Fruit fly (Drosophila melanogaster) whole organism, embryonic: ENCODE data around the gene VhaAC45RP.

Experiments
- Bdp1 ChIP-seq: fragments of 200-800 bp; sonication (Bioruptor generic); optimal IDR thresholded peaks from 3 replicates; lab custom pipeline; 2016; ENCODE audit warnings: missing biosample characterization, missing genetic modification characterization
- CG10267 ChIP-seq: fragments of 200-800 bp; sonication (Bioruptor generic); optimal IDR thresholded peaks from 2 replicates; lab custom pipeline; 2018; ENCODE audit warnings: missing biosample characterization, mild to moderate bottlenecking, missing genetic modification characterization, moderate library complexity
- CG11398 ChIP-seq: fragments of 200-800 bp; sonication (Bioruptor generic); optimal IDR thresholded peaks from 2 replicates; lab custom pipeline; 2016; ENCODE audit warnings: missing biosample characterization, missing genetic modification characterization
- CG11560 ChIP-seq: fragments of 200-800 bp; sonication (Bioruptor generic); IDR thresholded peaks from 3 replicates; pipeline ENCODE4 v1.3.6; 2022; ENCODE audit warnings: missing biosample characterization, missing genetic modification characterization
- CG12071 ChIP-seq: fragments of 200-800 bp; sonication (Bioruptor generic); optimal IDR thresholded peaks from 3 replicates; lab custom pipeline; 2018; ENCODE audit warnings: missing biosample characterization, mild to moderate bottlenecking, missing genetic modification characterization
- CG13287 ChIP-seq: fragments of 200-800 bp; sonication (Bioruptor generic); IDR thresholded peaks from 2 replicates; pipeline ENCODE4 v1.3.6; 2022; ENCODE audit warnings: missing biosample characterization, missing genetic modification characterization; ENCODE audit not compliant: partially characterized antibody
- CG14014 ChIP-seq: fragments of 200-800 bp; sonication (Bioruptor generic); IDR thresholded peaks from 2 replicates; pipeline ENCODE4 v1.3.6; 2022; ENCODE audit warnings: missing biosample characterization, missing genetic modification characterization
- CG14710 ChIP-seq: fragments of 200-800 bp; sonication (Bioruptor generic); optimal IDR thresholded peaks from 3 replicates; lab custom pipeline; 2019; ENCODE audit warnings: missing biosample characterization, mild to moderate bottlenecking, missing genetic modification characterization, moderate library complexity
- CG15514 ChIP-seq: fragments of 200-800 bp; sonication (Bioruptor generic); optimal IDR thresholded peaks from 3 replicates; lab custom pipeline; 2017; ENCODE audit warnings: missing biosample characterization, missing genetic modification characterization, mild to moderate bottlenecking, moderate library complexity, missing genetic modification reagents
- CG16863 ChIP-seq: fragments of 200-800 bp; sonication (Bioruptor generic); optimal IDR thresholded peaks from 3 replicates; lab custom pipeline; 2016; ENCODE audit warnings: missing biosample characterization, missing genetic modification characterization
- CG17328 ChIP-seq: fragments of 200-800 bp; sonication (Bioruptor generic); IDR thresholded peaks from 2 replicates; pipeline ENCODE4 v1.3.6; 2022; ENCODE audit warnings: missing biosample characterization, missing genetic modification characterization
- CG17361 ChIP-seq: fragments of 200-800 bp; sonication (Bioruptor generic); IDR thresholded peaks from 3 replicates; pipeline ENCODE4 v1.3.6; 2022; ENCODE audit warnings: missing biosample characterization, missing genetic modification characterization
- CG17568 ChIP-seq: fragments of 200-800 bp; sonication (Bioruptor generic); optimal IDR thresholded peaks from 2 replicates; lab custom pipeline; 2018; ENCODE audit warnings: missing biosample characterization, mild to moderate bottlenecking, missing genetic modification characterization, moderate library complexity
- CG17829 ChIP-seq: fragments of 200-800 bp; optimal IDR thresholded peaks from 2 replicates; lab custom pipeline; 2019; ENCODE audit warnings: missing biosample characterization, mild to moderate bottlenecking, missing genetic modification characterization, moderate library complexity
- CG18619 ChIP-seq: fragments of 200-800 bp; sonication (Bioruptor generic); optimal IDR thresholded peaks from 3 replicates; lab custom pipeline; 2017; ENCODE audit warnings: missing biosample characterization, mild to moderate bottlenecking, missing genetic modification characterization
- CG3163 ChIP-seq: fragments of 200-800 bp; sonication (Bioruptor generic); optimal IDR thresholded peaks from 3 replicates; lab custom pipeline; 2016; ENCODE audit warnings: missing biosample characterization, missing genetic modification characterization
- CG32772 ChIP-seq: fragments of 200-800 bp; sonication (Bioruptor generic); IDR thresholded peaks from 2 replicates; pipeline ENCODE4 v1.3.6; 2022; ENCODE audit warnings: missing biosample characterization, missing genetic modification characterization
- CG43689 ChIP-seq: fragments of 200-800 bp; sonication (Bioruptor generic); IDR thresholded peaks from 2 replicates; pipeline ENCODE4 v1.3.6; 2022; ENCODE audit warnings: missing biosample characterization, missing genetic modification characterization
- CG4617 ChIP-seq: fragments of 200-800 bp; sonication (Bioruptor generic); optimal IDR thresholded peaks from 3 replicates; lab custom pipeline; 2016; ENCODE audit warnings: missing biosample characterization, missing genetic modification characterization, borderline replicate concordance
- CG6272 ChIP-seq: fragments of 200-800 bp; sonication (Bioruptor generic); IDR thresholded peaks from 2 replicates; pipeline ENCODE4 v1.3.6; 2022; ENCODE audit warnings: missing biosample characterization, missing genetic modification characterization
- D ChIP-seq, 2 experiments: fragments of 200-800 bp in 1 of 2; fragments of >200 bp in 1 of 2; sonication (Bioruptor generic) in 1 of 2; optimal IDR thresholded peaks; 2 replicates in 1 of 2; 3 replicates in 1 of 2; lab custom pipeline; 2017; ENCODE audit warnings: mild to moderate bottlenecking in 1 of 2, missing biosample characterization in 1 of 2, missing genetic modification characterization in 1 of 2, missing genetic modification reagents in 1 of 2
- D19B ChIP-seq: fragments of 200-800 bp; sonication (Bioruptor generic); optimal IDR thresholded peaks from 2 replicates; lab custom pipeline; 2017; ENCODE audit warnings: missing biosample characterization, mild to moderate bottlenecking, missing genetic modification characterization
- Dfd ChIP-seq, 2 experiments: fragments of >200 bp; optimal IDR thresholded peaks; 2 replicates each; lab custom pipeline; 2017; ENCODE audit warnings: missing biosample characterization in 2 of 2, missing genetic modification characterization in 2 of 2
- Ets65A ChIP-seq: fragments of 200-800 bp; sonication (Bioruptor generic); peaks from one replicate; lab custom pipeline; 2016; ENCODE audit warnings: missing biosample characterization, missing genetic modification characterization
- Gug ChIP-seq: fragments of 200-800 bp; sonication (Bioruptor generic); IDR thresholded peaks from 4 replicates; pipeline ENCODE4 v1.3.6; 2022; ENCODE audit warnings: missing biosample characterization, missing genetic modification characterization
- MBD-R2 ChIP-seq: fragments of 200-800 bp; sonication (Bioruptor generic); IDR thresholded peaks from 2 replicates; pipeline ENCODE4 v1.3.6; 2022; ENCODE audit warnings: missing biosample characterization, missing genetic modification characterization
- MESR4 ChIP-seq: fragments of 200-800 bp; sonication (Bioruptor generic); optimal IDR thresholded peaks from 2 replicates; lab custom pipeline; 2018; ENCODE audit warnings: missing biosample characterization, mild to moderate bottlenecking, missing genetic modification characterization, moderate library complexity
- Med ChIP-seq: fragments of 200-800 bp; sonication (Bioruptor generic); peaks from one replicate; lab custom pipeline; 2016; ENCODE audit warnings: missing biosample characterization, missing genetic modification characterization, mild to moderate bottlenecking, inconsistent platforms, moderate library complexity
- Myb ChIP-seq: fragments of 200-800 bp; sonication (Bioruptor generic); optimal IDR thresholded peaks from 2 replicates; lab custom pipeline; 2016; ENCODE audit warnings: missing biosample characterization, missing genetic modification characterization
- Oaz ChIP-seq: fragments of 200-800 bp; sonication (Bioruptor generic); IDR thresholded peaks from 2 replicates; pipeline ENCODE4 v1.3.6; 2022; ENCODE audit warnings: missing biosample characterization, missing genetic modification characterization
- Side ChIP-seq: fragments of 200-800 bp; sonication (Bioruptor generic); optimal IDR thresholded peaks from 2 replicates; lab custom pipeline; 2016; ENCODE audit warnings: missing biosample characterization, missing genetic modification characterization
- Ssrp ChIP-seq: fragments of 200-800 bp; sonication (Bioruptor generic); optimal IDR thresholded peaks from 2 replicates; lab custom pipeline; 2018; ENCODE audit warnings: missing biosample characterization, mild to moderate bottlenecking, missing genetic modification characterization, moderate library complexity
- Trl ChIP-seq, 3 experiments: fragments of >200 bp in 2 of 3; fragments of 200-800 bp in 1 of 3; sonication (Bioruptor generic) in 1 of 3; optimal IDR thresholded peaks; 2 replicates in 1 of 3; 3 replicates in 2 of 3; lab custom pipeline; 2016 to 2017; ENCODE audit warnings: missing biosample characterization in 1 of 3, missing genetic modification characterization in 1 of 3
- ab ChIP-seq: fragments of 200-800 bp; sonication (Bioruptor generic); optimal IDR thresholded peaks from 2 replicates; lab custom pipeline; 2016; ENCODE audit warnings: missing biosample characterization, missing genetic modification characterization
- abd-A ChIP-seq: fragments of 200-800 bp; sonication (Bioruptor generic); optimal IDR thresholded peaks from 3 replicates; lab custom pipeline; 2019; ENCODE audit warnings: missing biosample characterization, mild to moderate bottlenecking, missing genetic modification characterization, moderate library complexity
- ap ChIP-seq: fragments of 200-800 bp; sonication (Bioruptor generic); IDR thresholded peaks from 2 replicates; pipeline ENCODE4 v1.3.6; 2022; ENCODE audit warnings: missing biosample characterization, missing genetic modification characterization
- bcd ChIP-seq: fragments of 200-800 bp; sonication (Bioruptor generic); optimal IDR thresholded peaks from 2 replicates; lab custom pipeline; 2017; ENCODE audit warnings: missing biosample characterization, mild to moderate bottlenecking, missing genetic modification characterization
- cato ChIP-seq: fragments of 200-800 bp; sonication (Bioruptor generic); optimal IDR thresholded peaks from 2 replicates; lab custom pipeline; 2016; ENCODE audit warnings: missing biosample characterization, missing genetic modification characterization, borderline replicate concordance
- dan ChIP-seq: fragments of 200-800 bp; sonication (Bioruptor generic); IDR thresholded peaks from 2 replicates; pipeline ENCODE4 v1.3.6; 2022; ENCODE audit warnings: missing biosample characterization, missing genetic modification characterization
- fd64A ChIP-seq: fragments of 200-800 bp; sonication (Bioruptor generic); optimal IDR thresholded peaks from 3 replicates; lab custom pipeline; 2018; ENCODE audit warnings: missing biosample characterization, mild to moderate bottlenecking, missing genetic modification characterization
- her ChIP-seq: fragments of 200-800 bp; sonication (Bioruptor generic); optimal IDR thresholded peaks from 2 replicates; lab custom pipeline; 2016; ENCODE audit warnings: missing biosample characterization, missing genetic modification characterization
- hkb ChIP-seq, 2 experiments: fragments of 200-800 bp in 1 of 2; fragments of >200 bp in 1 of 2; sonication (Bioruptor generic) in 1 of 2; IDR thresholded peaks in 1 of 2; optimal IDR thresholded peaks in 1 of 2; 2 replicates each; pipeline versions ENCODE4 v1.3.6 to Lab custom; 2017 to 2022; ENCODE audit warnings: missing biosample characterization in 1 of 2, missing genetic modification characterization in 1 of 2
- inv ChIP-seq: fragments of 200-800 bp; sonication (Bioruptor generic); IDR thresholded peaks from 2 replicates; pipeline ENCODE4 v1.3.6; 2022; ENCODE audit warnings: missing biosample characterization, missing genetic modification characterization; ENCODE audit not compliant: partially characterized antibody
- nerfin-1 ChIP-seq: fragments of 200-800 bp; sonication (Bioruptor generic); optimal IDR thresholded peaks from 3 replicates; lab custom pipeline; 2019; ENCODE audit warnings: missing biosample characterization, mild to moderate bottlenecking, missing genetic modification characterization, moderate library complexity
- pan ChIP-seq, 4 experiments: fragments of >200 bp in 3 of 4; fragments of 200-800 bp in 1 of 4; sonication (Bioruptor generic) in 1 of 4; optimal IDR thresholded peaks in 3 of 4; IDR thresholded peaks in 1 of 4; 2 replicates each; pipeline versions ENCODE4 v1.3.6 to Lab custom; 2017 to 2022; ENCODE audit warnings: missing biosample characterization in 2 of 4, missing genetic modification characterization in 2 of 4, mixed read lengths in 1 of 4
- sim ChIP-seq: fragments of 200-800 bp; sonication (Bioruptor generic); IDR thresholded peaks from 2 replicates; pipeline ENCODE4 v1.3.6; 2022; ENCODE audit warnings: missing biosample characterization, missing genetic modification characterization
- sob ChIP-seq: fragments of 200-800 bp; sonication (Bioruptor generic); IDR thresholded peaks from 2 replicates; pipeline ENCODE4 v1.3.6; 2022; ENCODE audit warnings: missing biosample characterization, missing genetic modification characterization
- toy ChIP-seq: fragments of 200-800 bp; sonication (Bioruptor generic); IDR thresholded peaks from 2 replicates; pipeline ENCODE4 v1.3.6; 2022; ENCODE audit warnings: missing biosample characterization, missing genetic modification characterization
- trem ChIP-seq: fragments of 200-800 bp; optimal IDR thresholded peaks from 3 replicates; lab custom pipeline; 2019; ENCODE audit warnings: missing biosample characterization, mild to moderate bottlenecking, missing genetic modification characterization, moderate library complexity
- twi ChIP-seq: fragments of 200-800 bp; optimal IDR thresholded peaks from 2 replicates; lab custom pipeline; 2019; ENCODE audit warnings: missing biosample characterization, mild to moderate bottlenecking, missing genetic modification characterization, moderate library complexity

The VhaAC45RP gene

dm6 chr3R:30179934-30180333 is 13.7 kb upstream of the VhaAC45RP start, which contains the start of gene Bet5 (continued):
- no peak for TF ChIP-seq pan (optimal IDR thresholded peaks at IDR 0.05; lab: Kevin White, UChicago)
- no peak for TF ChIP-seq pan (GFP tag; optimal IDR thresholded peaks at IDR 0.05 in 1 of 2, IDR thresholded peaks at IDR 0.05 in 1 of 2)
- no peak for TF ChIP-seq bcd
- TF ChIP-seq CG32772 (GFP tag; lab: Robert Waterston, UW), result no peak
- TF ChIP-seq Med (GFP tag; lab: Kevin White, UChicago), result peak; percentile 12
- TF ChIP-seq Gug (GFP tag; lab: Robert Waterston, UW), result no peak
- TF ChIP-seq CG15514, result peak; percentile 16
- no peak for TF ChIP-seq D (optimal IDR thresholded peaks at IDR 0.05; lab: Kevin White, UChicago)
- no peak for TF ChIP-seq D (GFP tag; optimal IDR thresholded peaks at IDR 0.05; lab: Kevin White, UChicago)
- TF ChIP-seq CG14014 (GFP tag; lab: Robert Waterston, UW), result no peak
- TF ChIP-seq CG18619, result no peak
- TF ChIP-seq CG11560, result no peak
- TF ChIP-seq ab (GFP tag; lab: Kevin White, UChicago), result no peak
- TF ChIP-seq D19B (GFP tag; lab: Kevin White, UChicago), result no peak
- TF ChIP-seq CG3163, result no peak
- TF ChIP-seq inv, result no peak
- TF ChIP-seq Ets65A (GFP tag; lab: Kevin White, UChicago), result no peak
- no peak for TF ChIP-seq CG43689
- no peak for TF ChIP-seq sim (GFP tag; lab: Robert Waterston, UW)
- TF ChIP-seq CG13287 (GFP tag; lab: Robert Waterston, UW), result peak; percentile 56
- no peak for TF ChIP-seq Trl (optimal IDR thresholded peaks at IDR 0.05; lab: Kevin White, UChicago)
- TF ChIP-seq Trl (GFP tag; optimal IDR thresholded peaks at IDR 0.05; lab: Kevin White, UChicago), result no peak
- no peak for TF ChIP-seq dan
- TF ChIP-seq Myb (GFP tag; lab: Kevin White, UChicago), result peak; percentile 89
- no peak for TF ChIP-seq ap (GFP tag; lab: Robert Waterston, UW)
- no peak for TF ChIP-seq CG17361
- no peak for TF ChIP-seq CG14710 (tag; lab: Kevin White, UChicago)
- TF ChIP-seq CG17328 (GFP tag; lab: Robert Waterston, UW), result no peak
- no peak for TF ChIP-seq abd-A (tag; lab: Kevin White, UChicago)
- no peak for TF ChIP-seq Dfd (GFP tag; optimal IDR thresholded peaks at IDR 0.05; lab: Kevin White, UChicago)
- TF ChIP-seq cato, result no peak
- no peak for TF ChIP-seq CG17829 (tag; lab: Kevin White, UChicago)
- TF ChIP-seq CG10267 (tag; lab: Kevin White, UChicago), result no peak
- TF ChIP-seq CG6272 (GFP tag; lab: Robert Waterston, UW), result no peak
- peak; percentile 4 for TF ChIP-seq MESR4 (GFP tag; lab: Kevin White, UChicago)
- TF ChIP-seq CG12071, result no peak
- TF ChIP-seq hkb (optimal IDR thresholded peaks at IDR 0.05; lab: Kevin White, UChicago), result peak; percentile 7
- TF ChIP-seq hkb (GFP tag; IDR thresholded peaks at IDR 0.05; lab: Robert Waterston, UW), result no peak
- no peak for TF ChIP-seq Side
- no peak for TF ChIP-seq Oaz (GFP tag; lab: Robert Waterston, UW)
- TF ChIP-seq trem (tag; lab: Kevin White, UChicago), result peak; percentile 98
- no peak for TF ChIP-seq her
- no peak for TF ChIP-seq twi (tag; lab: Kevin White, UChicago)
- TF ChIP-seq toy (GFP tag; lab: Robert Waterston, UW), result no peak
- peak; percentile 15 for TF ChIP-seq CG4617 (GFP tag; lab: Kevin White, UChicago)
- no peak for TF ChIP-seq Ssrp (tag; lab: Kevin White, UChicago)
- no peak for TF ChIP-seq CG17568 (GFP tag; lab: Kevin White, UChicago)
- no peak for TF ChIP-seq nerfin-1 (tag; lab: Kevin White, UChicago)
- TF ChIP-seq CG11398 (GFP tag; lab: Kevin White, UChicago), result no peak
- TF ChIP-seq sob (GFP tag; lab: Robert Waterston, UW), result no peak
- TF ChIP-seq fd64A, result no peak
- TF ChIP-seq Bdp1 (GFP tag; lab: Kevin White, UChicago), result no peak
- TF ChIP-seq CG16863, result no peak
- TF ChIP-seq MBD-R2 (GFP tag; lab: Robert Waterston, UW), result peak; percentile 88
